Worm (Caenorhabditis elegans) whole organism, young adult: ENCODE data around the gene fbxa-19.

Source experiments
- C17E4.6 ChIP-seq: fragments of 200-800 bp; sonication (Bioruptor generic); IDR thresholded peaks from 2 replicates; pipeline ENCODE4 v1.3.6; 2022; ENCODE audit warnings: missing genetic modification reagents, missing genetic modification characterization, missing compliant biosample characterization
- D2030.7 ChIP-seq: fragments of 200-800 bp; sonication (Bioruptor generic); IDR thresholded peaks from 2 replicates; pipeline ENCODE4 v1.3.6; 2022; ENCODE audit warnings: missing genetic modification reagents, missing genetic modification characterization, missing compliant biosample characterization
- F23B12.7 ChIP-seq: sonication (generic microtip); optimal IDR thresholded peaks from 2 replicates; lab custom pipeline; 2017; ENCODE audit warnings: missing genetic modification characterization, mild to moderate bottlenecking, missing compliant biosample characterization, antibody characterized with exemption, moderate library complexity; ENCODE audit not compliant: insufficient read depth
- F39B2.1 ChIP-seq: fragments of 200-800 bp; sonication (Bioruptor generic); IDR thresholded peaks from 2 replicates; pipeline ENCODE4 v1.3.6; 2022; ENCODE audit warnings: missing genetic modification reagents, missing genetic modification characterization, missing compliant biosample characterization
- F49E8.2 ChIP-seq: sonication (generic microtip); optimal IDR thresholded peaks from 3 replicates; lab custom pipeline; 2017; ENCODE audit warnings: missing genetic modification characterization, mild to moderate bottlenecking, missing compliant biosample characterization, antibody characterized with exemption, moderate library complexity; ENCODE audit not compliant: insufficient read depth
- K11D2.4 ChIP-seq: fragments of 200-800 bp; sonication (Bioruptor generic); IDR thresholded peaks from 2 replicates; pipeline ENCODE4 v1.3.6; 2022; ENCODE audit warnings: missing genetic modification reagents, missing genetic modification characterization, missing compliant biosample characterization
- Y95B8A.8 ChIP-seq: fragments of 200-800 bp; sonication (Bioruptor generic); IDR thresholded peaks from 2 replicates; pipeline ENCODE4 v1.3.6; 2022; ENCODE audit warnings: missing genetic modification reagents, missing genetic modification characterization, missing compliant biosample characterization
- aptf-2 ChIP-seq: fragments of 200-800 bp; sonication (Bioruptor generic); conservative IDR thresholded peaks from 2 replicates; pipeline ENCODE4 v1.3.6; 2022; ENCODE audit warnings: missing genetic modification reagents, missing genetic modification characterization, missing compliant biosample characterization
- aptf-3 ChIP-seq: fragments of 200-800 bp; sonication (Bioruptor generic); IDR thresholded peaks from 2 replicates; pipeline ENCODE4 v1.3.6; 2022; ENCODE audit warnings: missing genetic modification characterization, missing compliant biosample characterization
- atf-7 ChIP-seq: sonication (generic microtip); optimal IDR thresholded peaks from 2 replicates; lab custom pipeline; 2017; ENCODE audit warnings: mild to moderate bottlenecking, missing genetic modification characterization, missing compliant biosample characterization
- attf-6 ChIP-seq: fragments of 200-800 bp; sonication (Bioruptor generic); IDR thresholded peaks from 2 replicates; pipeline ENCODE4 v1.3.6; 2022; ENCODE audit warnings: missing genetic modification reagents, missing genetic modification characterization, missing compliant biosample characterization
- cebp-1 ChIP-seq, 2 experiments: fragments of 200-800 bp in 1 of 2; sonication (Bioruptor generic) in 1 of 2; sonication (generic microtip) in 1 of 2; IDR thresholded peaks in 1 of 2; optimal IDR thresholded peaks in 1 of 2; 2 replicates each; pipeline versions ENCODE4 v1.3.6 to Lab custom; 2017 to 2022; ENCODE audit warnings: missing compliant biosample characterization in 2 of 2, missing genetic modification characterization in 2 of 2, mild to moderate bottlenecking in 1 of 2, missing genetic modification reagents in 1 of 2, moderate library complexity in 1 of 2
- ceh-100 ChIP-seq: fragments of 200-800 bp; sonication (Bioruptor generic); IDR thresholded peaks from 2 replicates; pipeline ENCODE4 v1.3.6; 2022; ENCODE audit warnings: missing genetic modification reagents, missing genetic modification characterization, missing compliant biosample characterization
- ceh-40 ChIP-seq: fragments of 200-800 bp; sonication (Bioruptor generic); IDR thresholded peaks from 2 replicates; pipeline ENCODE4 v1.3.6; 2022; ENCODE audit warnings: missing genetic modification characterization, missing compliant biosample characterization
- ceh-91 ChIP-seq: fragments of 200-800 bp; sonication (Bioruptor generic); IDR thresholded peaks from 2 replicates; pipeline ENCODE4 v1.3.6; 2022; ENCODE audit warnings: missing genetic modification reagents, missing genetic modification characterization, missing compliant biosample characterization
- dox-1 ChIP-seq: fragments of 200-800 bp; sonication (Bioruptor generic); IDR thresholded peaks from 2 replicates; pipeline ENCODE4 v1.3.6; 2022; ENCODE audit warnings: missing genetic modification reagents, missing genetic modification characterization, missing compliant biosample characterization
- egrh-3 ChIP-seq: fragments of 200-800 bp; sonication (Bioruptor generic); IDR thresholded peaks from 2 replicates; pipeline ENCODE4 v1.3.6; 2022; ENCODE audit warnings: missing genetic modification reagents, missing genetic modification characterization, missing compliant biosample characterization
- ets-4 ChIP-seq: fragments of 200-800 bp; sonication (Bioruptor generic); optimal IDR thresholded peaks from 2 replicates; lab custom pipeline; 2018; ENCODE audit warnings: mild to moderate bottlenecking, missing genetic modification characterization, missing compliant biosample characterization
- fkh-3 ChIP-seq: sonication (generic microtip); optimal IDR thresholded peaks from 2 replicates; lab custom pipeline; 2016; ENCODE audit warnings: mild to moderate bottlenecking, missing genetic modification characterization, missing compliant biosample characterization
- him-1 ChIP-seq: sonication (generic microtip); optimal IDR thresholded peaks from 2 replicates; lab custom pipeline; 2016; ENCODE audit warnings: missing genotype, missing genetic modification reagents, missing genetic modification characterization, missing compliant biosample characterization
- hmg-20 ChIP-seq: fragments of 200-800 bp; sonication (Bioruptor generic); IDR thresholded peaks from 2 replicates; pipeline ENCODE4 v1.3.6; 2022; ENCODE audit warnings: missing genetic modification reagents, missing genetic modification characterization, missing compliant biosample characterization
- nfya-2 ChIP-seq: fragments of 200-800 bp; sonication (Bioruptor generic); IDR thresholded peaks from 2 replicates; pipeline ENCODE4 v1.3.6; 2022; ENCODE audit warnings: missing genetic modification reagents, missing genetic modification characterization, missing compliant biosample characterization
- nhr-179 ChIP-seq: sonication (generic microtip); optimal IDR thresholded peaks from 2 replicates; lab custom pipeline; 2016; ENCODE audit warnings: mild to moderate bottlenecking, missing genetic modification characterization, missing compliant biosample characterization
- nhr-80 ChIP-seq: sonication (generic microtip); optimal IDR thresholded peaks from 2 replicates; lab custom pipeline; 2016; ENCODE audit warnings: missing genetic modification characterization, missing compliant biosample characterization
- nhr-90 ChIP-seq: sonication (generic microtip); optimal IDR thresholded peaks from 2 replicates; lab custom pipeline; 2016; ENCODE audit warnings: missing genotype, mild to moderate bottlenecking, missing genetic modification characterization, missing compliant biosample characterization
- pbrm-1 ChIP-seq: fragments of 200-800 bp; sonication (Bioruptor generic); IDR thresholded peaks from 2 replicates; pipeline ENCODE4 v1.3.6; 2022; ENCODE audit warnings: missing genetic modification reagents, missing genetic modification characterization, missing compliant biosample characterization
- sea-2 ChIP-seq: fragments of 200-800 bp; sonication (Bioruptor generic); IDR thresholded peaks from 2 replicates; pipeline ENCODE4 v1.3.6; 2022; ENCODE audit warnings: missing genetic modification characterization, missing compliant biosample characterization
- snpc-3.4 ChIP-seq: sonication (generic microtip); optimal IDR thresholded peaks from 2 replicates; lab custom pipeline; 2017; ENCODE audit warnings: missing genetic modification characterization, mild to moderate bottlenecking, missing compliant biosample characterization, antibody characterized with exemption, moderate library complexity, missing genotype, missing genetic modification reagents
- snpc-4 ChIP-seq, 5 experiments: fragments of 150-350 bp in 1 of 5; sonication (generic microtip) in 4 of 5; optimal IDR thresholded peaks; 2 replicates each; lab custom pipeline; 2014 to 2018; ENCODE audit warnings: missing genetic modification characterization in 5 of 5, missing biosample characterization in 3 of 5, antibody characterized with exemption in 2 of 5, mild to moderate bottlenecking in 2 of 5, missing compliant biosample characterization in 2 of 5, missing genotype in 2 of 5, moderate library complexity in 2 of 5, missing genetic modification reagents in 1 of 5
- somi-1 ChIP-seq: fragments of 200-800 bp; sonication (Bioruptor generic); optimal IDR thresholded peaks from 2 replicates; lab custom pipeline; 2018; ENCODE audit warnings: mild to moderate bottlenecking, missing genetic modification characterization, missing compliant biosample characterization
- tbp1 ChIP-seq: fragments of 200-800 bp; sonication (Bioruptor generic); optimal IDR thresholded peaks from 2 replicates; lab custom pipeline; 2018; ENCODE audit warnings: mild to moderate bottlenecking, missing genetic modification characterization, missing compliant biosample characterization
- tlf-1 ChIP-seq: fragments of 200-800 bp; sonication (Bioruptor generic); optimal IDR thresholded peaks from 2 replicates; lab custom pipeline; 2018; ENCODE audit warnings: mild to moderate bottlenecking, missing genetic modification characterization, missing compliant biosample characterization
- unc-62 ChIP-seq: fragments of 150-350 bp; optimal IDR thresholded peaks from 2 replicates; lab custom pipeline; 2014; ENCODE audit warnings: missing biosample characterization, missing genetic modification reagents, missing genetic modification characterization
- zim-3 ChIP-seq: sonication (generic microtip); optimal IDR thresholded peaks from 2 replicates; lab custom pipeline; 2017; ENCODE audit warnings: mild to moderate bottlenecking, missing genetic modification characterization, moderate library complexity, missing compliant biosample characterization
- ztf-18 ChIP-seq: sonication (generic microtip); optimal IDR thresholded peaks from 2 replicates; lab custom pipeline; 2016; ENCODE audit warnings: missing genotype, mild to moderate bottlenecking, missing genetic modification characterization, missing compliant biosample characterization
- ztf-26 ChIP-seq: sonication (generic microtip); optimal IDR thresholded peaks from 2 replicates; lab custom pipeline; 2017; ENCODE audit warnings: missing genetic modification characterization, missing compliant biosample characterization
- ztf-6 ChIP-seq: fragments of 200-800 bp; sonication (Bioruptor generic); IDR thresholded peaks from 2 replicates; pipeline ENCODE4 v1.3.6; 2022; ENCODE audit warnings: missing genetic modification reagents, missing genetic modification characterization, missing compliant biosample characterization

fbxa-19 gene

DNA sequence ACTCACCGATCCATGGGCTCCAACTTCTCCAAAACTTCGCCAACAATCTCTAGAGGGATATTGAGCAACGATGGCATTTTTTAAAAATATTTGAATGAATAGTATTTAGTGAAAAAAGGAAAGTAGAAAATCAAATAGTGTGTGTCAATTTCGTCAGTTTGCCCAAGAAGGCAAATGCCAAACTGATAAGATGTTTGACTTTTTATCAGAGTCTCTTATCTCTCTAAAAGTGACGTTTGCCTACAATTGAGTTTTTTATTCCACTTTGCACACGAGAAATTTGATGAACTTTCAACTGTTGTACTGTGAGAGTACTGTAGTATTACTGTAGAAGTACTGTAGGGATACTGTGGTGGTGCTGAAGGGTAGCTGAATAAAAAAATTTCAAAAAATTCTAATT is 8.4 kb downstream of the fbxa-19 start:
- TF ChIP-seq D2030.7 (GFP tag; lab: Robert Waterston, UW) (no peak), aptf-2 (GFP tag; lab: Robert Waterston, UW) (no peak), ets-4 (GFP tag; lab: Kevin White, UChicago) (peak; percentile 17), atf-7 (peak; percentile 35), zim-3 (tag; lab: Kevin White, UChicago) (no peak), ceh-40 (GFP tag; lab: Robert Waterston, UW) (no peak), snpc-4 (GFP tag; optimal IDR thresholded peaks at IDR 0.05; lab: Kevin White, UChicago) (no peak), snpc-4 (tag; optimal IDR thresholded peaks at IDR 0.05; lab: Kevin White, UChicago) (no peak), ceh-100 (GFP tag; lab: Robert Waterston, UW) (no peak), tbp1 (GFP tag; lab: Kevin White, UChicago) (no peak), ceh-91 (no peak), cebp-1 (GFP tag; IDR thresholded peaks at IDR 0.05; lab: Robert Waterston, UW) (peak; percentile 21; the same call in 1 of the 2 replicates), cebp-1 (tag; optimal IDR thresholded peaks at IDR 0.05; lab: Kevin White, UChicago) (peak; percentile 32), nhr-80 (peak; percentile 72), Y95B8A.8 (GFP tag; lab: Robert Waterston, UW) (no peak), F39B2.1 (GFP tag; lab: Robert Waterston, UW) (no peak), dox-1 (GFP tag; lab: Robert Waterston, UW) (no peak), egrh-3 (GFP tag; lab: Robert Waterston, UW) (no peak), sea-2 (GFP tag; lab: Robert Waterston, UW) (no peak), ztf-26 (no peak), ztf-6 (GFP tag; lab: Robert Waterston, UW) (no peak), fkh-3 (tag; lab: Kevin White, UChicago) (no peak), unc-62 (GFP tag; lab: Kevin White, UChicago) (no peak)

DNA sequence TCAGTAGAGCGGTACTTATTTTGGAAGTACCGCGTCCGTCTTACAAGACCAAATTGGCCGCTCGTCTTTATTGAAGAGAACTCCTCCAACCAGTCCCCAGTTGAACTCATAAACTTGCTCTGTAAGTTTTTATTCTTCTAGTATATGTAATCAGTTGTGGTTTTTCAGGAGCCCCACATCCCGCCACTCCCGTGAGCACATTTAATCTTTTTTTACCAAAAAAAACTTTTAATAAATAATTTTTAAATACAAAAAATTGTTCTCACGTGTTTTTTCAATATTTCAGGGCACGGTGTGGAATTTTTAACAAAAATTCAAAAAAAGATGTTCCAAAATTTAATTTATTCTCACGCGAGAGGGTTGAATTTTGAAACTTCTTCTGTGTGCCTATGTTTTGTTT is 9.3 kb downstream of the fbxa-19 start, which contains the start of gene fbxa-14:
Gene fbxa-14 (minus strand): TSS at position 101 of the 400 bp plus-strand sequence.
- TF ChIP-seq nhr-90 = no peak
- no peak for TF ChIP-seq ztf-6 (GFP tag; lab: Robert Waterston, UW)
- TF ChIP-seq ztf-18 = no peak
- no peak for TF ChIP-seq F23B12.7 (tag; lab: Kevin White, UChicago)
- no peak for TF ChIP-seq ceh-100 (GFP tag; lab: Robert Waterston, UW)
- TF ChIP-seq F49E8.2 (tag; lab: Kevin White, UChicago) = no peak
- no peak for TF ChIP-seq hmg-20 (GFP tag; lab: Robert Waterston, UW)

DNA sequence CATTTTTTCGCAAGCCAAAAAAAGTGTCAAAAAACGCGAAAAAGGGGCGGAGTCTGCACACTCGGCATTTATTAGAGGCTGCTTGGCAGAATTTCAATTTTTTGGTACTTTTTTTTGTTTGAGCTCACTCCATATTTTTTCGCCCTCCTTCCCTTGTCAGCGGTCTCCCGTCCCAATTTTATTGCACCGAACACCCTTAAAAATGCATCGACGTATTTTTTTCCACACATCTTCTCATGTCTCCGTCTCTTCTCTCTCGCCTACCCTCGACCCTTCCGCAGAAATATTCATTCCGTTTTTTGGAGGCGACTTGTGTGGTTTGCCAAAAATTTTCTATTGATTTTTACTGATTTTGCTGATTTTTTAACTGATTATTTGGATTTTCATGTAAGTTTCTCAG is 11.3 kb downstream of the fbxa-19 start, which contains the start of gene Y82E9BL.18:
Gene Y82E9BL.18 (plus strand): TSS at position 301 of the 400 bp plus-strand sequence.
- no peak for TF ChIP-seq tlf-1 (GFP tag; lab: Kevin White, UChicago)
- TF ChIP-seq C17E4.6 (GFP tag; lab: Robert Waterston, UW) = no peak
- no peak for TF ChIP-seq somi-1 (GFP tag; lab: Kevin White, UChicago)
- no peak for TF ChIP-seq F39B2.1 (GFP tag; lab: Robert Waterston, UW)
- no peak for TF ChIP-seq nfya-2 (GFP tag; lab: Robert Waterston, UW)
- TF ChIP-seq aptf-3 (GFP tag; lab: Robert Waterston, UW) = no peak

DNA sequence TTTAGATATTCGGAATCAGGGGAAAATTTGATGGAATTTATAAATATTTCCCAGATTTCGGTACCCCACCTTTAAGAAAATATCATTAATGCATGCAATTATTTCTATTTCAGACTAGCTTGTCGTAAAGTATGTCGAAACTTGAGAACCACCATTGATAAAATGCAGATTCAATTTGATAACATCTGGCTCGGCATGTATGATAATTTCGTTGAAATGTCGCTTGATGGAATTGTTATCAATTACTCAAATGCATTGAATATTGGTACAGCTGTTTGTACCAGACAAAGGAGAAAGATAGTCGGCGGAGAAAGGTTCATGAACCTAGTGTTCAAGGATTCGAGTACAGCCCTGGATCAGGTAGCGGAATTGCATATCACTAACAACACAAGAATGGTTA is 16.7 kb downstream of the fbxa-19 start, which contains the start of gene Y82E9BL.19:
Gene Y82E9BL.19 (plus strand): TSS at position 123 of the 400 bp plus-strand sequence.
- TF ChIP-seq egrh-3 (GFP tag; lab: Robert Waterston, UW) (no peak), pbrm-1 (GFP tag; lab: Robert Waterston, UW) (0 out of 2 replicates have a peak, but pooled peaks have one; percentile 8), snpc-3.4 (no peak), nhr-80 (peak; percentile 59), nhr-179 (no peak), K11D2.4 (GFP tag; lab: Robert Waterston, UW) (no peak), ztf-18 (no peak), him-1 (no peak), attf-6 (GFP tag; lab: Robert Waterston, UW) (no peak)
